Worm (Caenorhabditis elegans): ENCODE results near the gene str-71.

str-71 gene

DNA sequence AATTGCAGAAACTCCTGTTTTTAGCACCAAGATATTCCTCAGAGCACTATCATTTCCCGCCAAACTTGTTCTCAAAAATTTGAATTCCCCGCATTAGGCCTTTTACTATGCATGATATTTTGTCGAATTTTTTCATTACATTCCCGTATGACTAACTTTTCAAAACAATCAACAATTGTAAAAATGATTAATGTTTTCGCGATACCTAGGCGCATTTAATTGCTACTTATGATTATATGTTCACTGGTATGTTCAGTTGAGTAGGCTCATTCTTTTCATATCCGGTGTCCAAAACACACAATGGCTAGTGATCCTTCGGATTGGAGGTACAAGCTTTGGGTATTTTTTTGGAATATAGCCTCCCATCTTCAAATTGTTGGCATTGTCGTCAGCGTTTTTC is 28.8 kb upstream of the str-71 start, which contains the start of gene srw-21:
TSS of gene srw-21 (plus strand) at position 301 of the 400 bp plus-strand sequence.
- TF ChIP-seq Y53G8AR.9 (GFP tag; conservative IDR thresholded peaks at IDR 0.05) (no peak), lin-35 (GFP tag; optimal IDR thresholded peaks at IDR 0.05) (no peak), rec-8 (tag; optimal IDR thresholded peaks at IDR 0.05) (no peak), somi-1 (GFP tag; optimal IDR thresholded peaks at IDR 0.05) (no peak), ekl-4 (GFP tag; IDR thresholded peaks at IDR 0.05) (no peak), ztf-28 (GFP tag; IDR thresholded peaks at IDR 0.05) (no peak), fkh-3 (tag; optimal IDR thresholded peaks at IDR 0.05) (no peak), tbx-9 (tag; optimal IDR thresholded peaks at IDR 0.05; ENCODE audit: borderline replicate concordance) (no peak), ztf-25 (GFP tag; IDR thresholded peaks at IDR 0.05) (no peak), hrde-1 (tag; optimal IDR thresholded peaks at IDR 0.05; ENCODE audit: borderline replicate concordance) (no peak), snpc-1.1 (tag; optimal IDR thresholded peaks at IDR 0.05; ENCODE audit: insufficient read depth) (no peak), madf-10 (tag; optimal IDR thresholded peaks at IDR 0.05) (no peak), hlh-12 (tag; optimal IDR thresholded peaks at IDR 0.05) (no peak), bed-2 (GFP tag; IDR thresholded peaks at IDR 0.05) (no peak), ets-4 (GFP tag; optimal IDR thresholded peaks at IDR 0.05) (no peak)

DNA sequence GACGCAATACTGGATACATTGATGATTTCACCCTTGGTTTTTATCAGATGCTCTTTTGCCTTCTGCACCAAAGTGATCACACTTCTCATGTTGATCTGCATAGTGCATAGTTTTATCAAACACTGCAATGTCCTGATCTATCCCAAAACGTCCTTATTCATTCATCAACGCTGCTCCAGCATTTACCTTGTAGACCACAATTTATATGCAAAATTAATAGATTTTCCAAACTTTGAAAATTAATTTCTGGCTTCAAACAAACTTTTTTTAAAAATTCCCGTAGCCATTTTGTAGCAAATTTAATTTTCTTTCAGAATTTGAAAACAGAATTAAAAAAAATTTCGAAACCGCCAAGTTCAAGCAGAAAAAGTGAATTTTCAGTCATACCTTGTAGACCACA is 25.5 kb upstream of the str-71 start, which contains the start of gene C06B8.3:
TSS of gene C06B8.3 (minus strand) at position 101 of the 400 bp plus-strand sequence.
- no peak for TF ChIP-seq F22D6.2 (tag; optimal IDR thresholded peaks at IDR 0.05)
- TF ChIP-seq tbp1 (GFP tag; optimal IDR thresholded peaks at IDR 0.05) = no peak
- TF ChIP-seq cebp-1 (GFP tag; IDR thresholded peaks at IDR 0.05) = no peak
- TF ChIP-seq cebp-1 (tag; optimal IDR thresholded peaks at IDR 0.05) = no peak

- TF ChIP-seq nhr-80 (tag; optimal IDR thresholded peaks at IDR 0.05) (peak; percentile 28), pha-4 (tag; optimal IDR thresholded peaks at IDR 0.05) (no peak)
These were observed 24.6 kb upstream of the str-71 start for ce11 chrV:15483563-15483962.

DNA sequence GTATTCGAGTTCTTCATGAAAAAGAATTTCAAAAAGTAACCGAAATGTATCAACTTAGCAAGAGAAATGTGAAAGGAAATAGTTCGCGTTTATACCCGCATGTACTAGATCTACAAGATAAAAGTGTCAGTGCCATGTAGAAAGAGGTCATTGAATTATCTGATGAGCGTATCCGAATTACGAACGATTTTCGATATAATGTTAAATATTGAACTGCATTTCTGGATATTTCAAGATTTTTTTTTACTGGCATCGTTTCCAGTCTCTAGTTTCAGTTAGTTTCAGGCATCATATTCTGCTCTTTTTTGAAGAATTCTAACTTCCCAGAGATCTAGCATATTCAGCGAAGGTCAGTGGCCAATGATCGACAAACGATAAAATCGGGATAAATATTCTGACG is 22.4 kb upstream of the str-71 start, which contains the start of gene nhr-150:
TSS of gene nhr-150 (minus strand) at position 92 of the 400 bp plus-strand sequence.
- no peak for TF ChIP-seq ccch-3 (GFP tag; optimal IDR thresholded peaks at IDR 0.05)
- TF ChIP-seq ztf-6 (GFP tag; IDR thresholded peaks at IDR 0.05) = no peak
- TF ChIP-seq F49E8.2 (tag; optimal IDR thresholded peaks at IDR 0.05; ENCODE audit: insufficient read depth) = no peak

DNA sequence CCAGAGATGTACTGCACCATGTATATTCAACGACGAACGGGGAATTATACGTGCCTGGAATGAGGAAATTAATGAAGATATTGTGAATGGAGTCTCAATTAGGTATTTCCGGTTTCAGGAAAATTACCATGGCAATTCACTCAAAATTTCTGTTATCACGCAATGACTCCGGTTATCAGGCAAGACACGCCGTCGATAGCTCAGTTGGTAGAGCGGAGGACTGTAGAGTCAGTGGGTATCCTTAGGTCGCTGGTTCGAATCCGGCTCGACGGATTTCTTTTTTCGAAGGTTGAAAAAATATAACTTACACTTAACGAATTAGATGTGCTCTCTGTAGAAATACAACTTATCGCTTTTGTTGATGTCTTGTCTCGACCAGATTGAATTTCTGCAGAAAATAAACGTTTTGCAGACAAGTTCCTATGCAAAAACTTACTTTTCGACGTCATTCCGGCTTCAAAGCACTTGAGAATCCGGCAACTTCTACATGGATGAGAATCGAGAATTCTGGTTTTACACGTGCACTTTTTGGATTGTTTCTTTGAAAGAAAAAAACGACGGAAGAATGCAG is 21.6 kb upstream of the str-71 start:
- no peak for TF ChIP-seq nhr-179 (tag; optimal IDR thresholded peaks at IDR 0.05)
- TF ChIP-seq akir-1 (GFP tag; optimal IDR thresholded peaks at IDR 0.05) = no peak
- no peak for TF ChIP-seq nfyb-1 (GFP tag; IDR thresholded peaks at IDR 0.05)
- no peak for TF ChIP-seq nfya-2 (GFP tag; IDR thresholded peaks at IDR 0.05)
- TF ChIP-seq B0019.2 (GFP tag; conservative IDR thresholded peaks at IDR 0.05) = no peak
- peak; percentile 59 for TF ChIP-seq die-1 (tag; optimal IDR thresholded peaks at IDR 0.05)
- peak; percentile 26; the same call in 1 of the 2 replicates for TF ChIP-seq rcor-1 (GFP tag; IDR thresholded peaks at IDR 0.05)
- peak; percentile 86 for TF ChIP-seq tbp1 (GFP tag; optimal IDR thresholded peaks at IDR 0.05)
- TF ChIP-seq hmg-1.2 (GFP tag; IDR thresholded peaks at IDR 0.05) = peak; percentile 28
- no peak for TF ChIP-seq zfh-2 (GFP tag; conservative IDR thresholded peaks at IDR 0.05)
- peak; percentile 29 for TF ChIP-seq ztf-18 (tag; optimal IDR thresholded peaks at IDR 0.05)
- TF ChIP-seq ceh-79 (tag; optimal IDR thresholded peaks at IDR 0.05) = no peak
- TF ChIP-seq F10E7.11 (tag; optimal IDR thresholded peaks at IDR 0.05) = no peak
- no peak for TF ChIP-seq efl-1 (GFP tag; optimal IDR thresholded peaks at IDR 0.05)
- peak; percentile 11 for TF ChIP-seq snpc-4 (GFP tag; optimal IDR thresholded peaks at IDR 0.05)
- TF ChIP-seq snpc-4 (tag; optimal IDR thresholded peaks at IDR 0.05) = no peak
- TF ChIP-seq rpc-1 (optimal IDR thresholded peaks at IDR 0.05) = peak; percentile 60
- peak; percentile 76 for TF ChIP-seq rpc-1 (tag; optimal IDR thresholded peaks at IDR 0.05)
- no peak for TF ChIP-seq dpff-1 (tag; optimal IDR thresholded peaks at IDR 0.05)
- peak; percentile 53 for TF ChIP-seq B0261.1 (tag; optimal IDR thresholded peaks at IDR 0.05)

Data from whole organism, young adult.